Fruit fly (Drosophila melanogaster): ENCODE data around the gene CG10591.

CG10591 gene

DNA sequence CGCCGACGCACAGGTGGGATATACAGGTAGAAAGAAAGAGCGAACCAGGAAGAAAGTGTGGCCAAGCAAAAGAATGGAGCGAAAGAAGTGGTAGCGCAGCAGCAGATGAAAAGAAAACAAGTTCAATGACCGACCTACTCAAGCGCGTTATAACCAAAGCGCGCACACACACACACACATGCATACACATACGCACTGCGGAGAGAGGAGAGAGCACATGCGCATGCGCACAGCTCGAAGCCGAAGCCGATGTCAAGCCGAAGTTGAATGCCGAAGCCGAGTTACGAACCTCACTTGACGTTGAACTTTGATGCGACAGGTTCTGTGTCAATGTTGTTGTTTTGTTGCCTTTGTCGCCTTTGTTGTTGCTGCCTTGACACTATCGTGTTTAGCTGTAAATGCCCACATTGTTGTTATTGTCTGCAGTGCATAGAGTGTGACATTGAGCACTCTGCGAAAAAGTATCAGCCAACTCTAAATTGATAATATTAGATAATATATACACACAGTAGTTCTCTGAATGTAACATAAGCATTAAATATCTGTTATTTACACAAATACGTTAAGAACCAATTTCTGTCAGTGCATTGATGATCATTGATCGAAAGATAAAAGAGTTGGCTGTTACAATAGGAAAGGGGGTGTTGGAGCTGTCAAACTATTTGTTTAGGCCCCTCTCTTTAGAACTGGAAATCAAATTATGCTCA, 34.8 kb upstream of the CG10591 start (continued):
- TF ChIP-seq Ets65A (GFP tag) (peak; percentile 87), crol (GFP tag; IDR thresholded peaks at IDR 0.05) (0 out of 2 replicates have a peak, but pooled peaks have one; percentile 31), gro (GFP tag; optimal IDR thresholded peaks at IDR 0.05) (no peak), CG15601 (tag; optimal IDR thresholded peaks at IDR 0.05) (peak; percentile 7), grn (GFP tag; optimal IDR thresholded peaks at IDR 0.05) (peak; percentile 10), kni (GFP tag; optimal IDR thresholded peaks at IDR 0.05) (peak; percentile 73), dmrt11E (tag; optimal IDR thresholded peaks at IDR 0.05) (peak; percentile 22), sens (GFP tag) (peak; percentile 36), salm (tag; optimal IDR thresholded peaks at IDR 0.05) (no peak), bsh (GFP tag; optimal IDR thresholded peaks at IDR 0.05) (peak in 1 of 2 experiments; percentile 32), pita (GFP tag; optimal IDR thresholded peaks at IDR 0.05) (peak; percentile 10), bowl (GFP tag; IDR thresholded peaks at IDR 0.05) (no peak), sna (GFP tag; IDR thresholded peaks at IDR 0.05; ENCODE audit: partially characterized antibody) (0 out of 2 replicates have a peak, but pooled peaks have one; percentile 39), Asciz (GFP tag; optimal IDR thresholded peaks at IDR 0.05) (no peak), CG10543 (GFP tag; optimal IDR thresholded peaks at IDR 0.05) (no peak), CG15479 (GFP tag; optimal IDR thresholded peaks at IDR 0.05) (peak; percentile 56), cg (GFP tag; optimal IDR thresholded peaks at IDR 0.05) (peak; percentile 81), seq (GFP tag; IDR thresholded peaks at IDR 0.05) (no peak), CG2199 (GFP tag; IDR thresholded peaks at IDR 0.05) (no peak), CG3838 (GFP tag; optimal IDR thresholded peaks at IDR 0.05) (peak; percentile 65), pum (GFP tag; optimal IDR thresholded peaks at IDR 0.05) (no peak), Dll (GFP tag; IDR thresholded peaks at IDR 0.05; ENCODE audit: partially characterized antibody) (peak; percentile 32; the same call in 1 of the 4 replicates), ewg (GFP tag; optimal IDR thresholded peaks at IDR 0.05) (peak; percentile 79), gem (tag; optimal IDR thresholded peaks at IDR 0.05) (peak; percentile 12), D (optimal IDR thresholded peaks at IDR 0.05) (peak; percentile 91), D (GFP tag; optimal IDR thresholded peaks at IDR 0.05) (peak; percentile 6), Eip74EF (GFP tag; optimal IDR thresholded peaks at IDR 0.05) (peak in 1 of 2 experiments; percentile 13), Scr (GFP tag; IDR thresholded peaks at IDR 0.05; ENCODE audit: partially characterized antibody) (no peak), yki (optimal IDR thresholded peaks at IDR 0.05) (peak; percentile 14), jing (GFP tag; optimal IDR thresholded peaks at IDR 0.05) (peak; percentile 12)

DNA sequence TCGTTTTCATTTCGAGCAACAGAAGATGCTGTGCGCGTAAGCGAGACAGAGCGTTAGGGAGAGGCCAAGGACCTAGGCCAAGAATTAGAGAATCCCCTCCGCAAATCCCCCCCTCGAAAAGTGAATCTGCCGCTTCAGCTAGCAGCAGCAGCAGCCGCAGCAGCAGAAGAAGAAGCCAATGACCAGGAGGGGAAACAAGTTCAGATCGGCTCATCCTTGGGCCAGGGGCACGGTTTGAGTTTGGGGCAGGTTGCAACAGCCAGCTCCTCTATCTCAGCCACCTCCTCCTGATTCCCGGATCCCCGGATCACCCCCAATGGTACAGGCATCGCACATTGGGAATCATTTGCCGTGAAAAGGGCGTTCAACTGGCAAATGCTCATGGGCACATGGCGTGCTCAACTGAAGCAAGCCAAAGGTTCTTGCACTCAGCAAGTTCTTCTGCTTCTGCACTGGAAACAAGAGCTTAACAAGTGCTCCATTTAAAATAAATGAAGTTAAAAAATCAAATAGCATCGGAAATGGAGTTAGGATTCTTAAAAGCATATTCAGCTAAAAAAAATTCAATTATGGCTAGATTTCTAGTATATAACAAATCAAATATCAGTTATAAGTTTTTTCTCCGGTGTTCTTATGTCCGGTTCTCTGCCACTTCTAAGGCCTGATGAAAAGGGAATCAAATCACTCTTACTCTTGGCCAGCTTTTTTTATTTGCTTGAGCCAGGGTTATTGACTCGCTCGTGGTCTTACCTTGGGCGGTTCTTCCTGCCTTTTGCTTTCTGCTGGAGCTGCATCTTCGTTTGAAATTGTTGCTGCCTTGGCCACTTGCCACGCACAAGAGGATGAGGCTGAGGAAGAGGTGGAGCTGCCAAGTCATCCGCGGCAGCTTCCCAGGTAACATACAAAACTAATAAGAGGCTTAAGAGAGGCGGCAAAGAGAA, 34.0 kb upstream of the CG10591 start:
- no peak for TF ChIP-seq Elba2 (GFP tag; optimal IDR thresholded peaks at IDR 0.05)
- TF ChIP-seq salm (tag; optimal IDR thresholded peaks at IDR 0.05), result no peak
- TF ChIP-seq scrt (GFP tag; optimal IDR thresholded peaks at IDR 0.05), result no peak
- no peak for TF ChIP-seq hth (optimal IDR thresholded peaks at IDR 0.05)
- no peak for TF ChIP-seq tup (GFP tag; optimal IDR thresholded peaks at IDR 0.05)
- TF ChIP-seq Deaf1 (tag; optimal IDR thresholded peaks at IDR 0.05), result no peak
- no peak for TF ChIP-seq ftz-f1 (GFP tag; optimal IDR thresholded peaks at IDR 0.05)
- TF ChIP-seq trh (GFP tag; optimal IDR thresholded peaks at IDR 0.05), result no peak
- no peak for TF ChIP-seq CG15479 (GFP tag; optimal IDR thresholded peaks at IDR 0.05)
- no peak for TF ChIP-seq dmrt99B (tag; optimal IDR thresholded peaks at IDR 0.05)
- TF ChIP-seq aop (GFP tag; IDR thresholded peaks at IDR 0.05), result no peak
- TF ChIP-seq Sox102F (GFP tag; optimal IDR thresholded peaks at IDR 0.05), result no peak
- no peak for TF ChIP-seq CG6254 (GFP tag; optimal IDR thresholded peaks at IDR 0.05)
- TF ChIP-seq bsh (GFP tag; optimal IDR thresholded peaks at IDR 0.05), result peak in 1 of 2 experiments; percentile 66
- TF ChIP-seq Doc3 (GFP tag; IDR thresholded peaks at IDR 0.05; ENCODE audit: partially characterized antibody), result no peak
- TF ChIP-seq toy (GFP tag; IDR thresholded peaks at IDR 0.05), result no peak
- peak; percentile 34 for TF ChIP-seq CG18262 (tag; optimal IDR thresholded peaks at IDR 0.05)
- no peak for TF ChIP-seq da (GFP tag; optimal IDR thresholded peaks at IDR 0.05)
- peak; percentile 3 for TF ChIP-seq CG10267 (tag; optimal IDR thresholded peaks at IDR 0.05)
- TF ChIP-seq CrebB (tag; optimal IDR thresholded peaks at IDR 0.05), result no peak
